Fruit fly (Drosophila melanogaster): ENCODE data around the gene CG13625.

The CG13625 gene

dm6 chr3R:24598549-24599204, 13.7 kb upstream of the CG13625 start:
- TF ChIP-seq tj (GFP tag; optimal IDR thresholded peaks at IDR 0.05) (peak; percentile 1), pad (GFP tag; optimal IDR thresholded peaks at IDR 0.05) (no peak), cnc (optimal IDR thresholded peaks at IDR 0.05) (no peak)

- TF ChIP-seq Mnt (GFP tag; optimal IDR thresholded peaks at IDR 0.05) (no peak), CG7045 (GFP tag; optimal IDR thresholded peaks at IDR 0.05) (no peak), CG33017 (tag; optimal IDR thresholded peaks at IDR 0.05) (no peak), cic (GFP tag; optimal IDR thresholded peaks at IDR 0.05) (peak; percentile 48)
These were observed 11.9 kb upstream of the CG13625 start for dm6 chr3R:24596881-24597280.

dm6 chr3R:24595330-24596114, 10.6 kb upstream of the CG13625 start:
- TF ChIP-seq CG7101 (tag; optimal IDR thresholded peaks at IDR 0.05) (no peak), kay (GFP tag; ENCODE audit: borderline replicate concordance) (peak; percentile 53)

- TF ChIP-seq CG1620 (GFP tag; optimal IDR thresholded peaks at IDR 0.05): no peak
- TF ChIP-seq Mnt (GFP tag; optimal IDR thresholded peaks at IDR 0.05): no peak
- TF ChIP-seq cnc (optimal IDR thresholded peaks at IDR 0.05): no peak
- TF ChIP-seq cic (GFP tag; optimal IDR thresholded peaks at IDR 0.05): no peak
- TF ChIP-seq Crg-1 (GFP tag; optimal IDR thresholded peaks at IDR 0.05): no peak
- TF ChIP-seq kay (GFP tag; ENCODE audit: borderline replicate concordance): no peak
- no peak for TF ChIP-seq ovo (GFP tag; optimal IDR thresholded peaks at IDR 0.05)
- no peak for TF ChIP-seq CG14711 (tag; optimal IDR thresholded peaks at IDR 0.05)
- no peak for TF ChIP-seq pad (GFP tag; optimal IDR thresholded peaks at IDR 0.05)
- no peak for TF ChIP-seq bab1 (GFP tag; optimal IDR thresholded peaks at IDR 0.05)
- no peak for TF ChIP-seq CG7045 (GFP tag; optimal IDR thresholded peaks at IDR 0.05)
- no peak for TF ChIP-seq Hr96 (GFP tag; optimal IDR thresholded peaks at IDR 0.05)
- TF ChIP-seq toe (GFP tag; optimal IDR thresholded peaks at IDR 0.05): no peak
- TF ChIP-seq tj (GFP tag; optimal IDR thresholded peaks at IDR 0.05): no peak
These were observed 8.8 kb upstream of the CG13625 start for dm6 chr3R:24593733-24594132.

- no peak for TF ChIP-seq CG33017 (tag; optimal IDR thresholded peaks at IDR 0.05)
- TF ChIP-seq Crg-1 (GFP tag; optimal IDR thresholded peaks at IDR 0.05): no peak
- no peak for TF ChIP-seq tj (GFP tag; optimal IDR thresholded peaks at IDR 0.05)
- no peak for TF ChIP-seq Hr96 (GFP tag; optimal IDR thresholded peaks at IDR 0.05)
- TF ChIP-seq CG1620 (GFP tag; optimal IDR thresholded peaks at IDR 0.05): no peak
- no peak for TF ChIP-seq Mnt (GFP tag; optimal IDR thresholded peaks at IDR 0.05)
- no peak for TF ChIP-seq CG14711 (tag; optimal IDR thresholded peaks at IDR 0.05)
- TF ChIP-seq CG7045 (GFP tag; optimal IDR thresholded peaks at IDR 0.05): no peak
- no peak for TF ChIP-seq Clk (GFP tag; optimal IDR thresholded peaks at IDR 0.05)
- no peak for TF ChIP-seq CG11617 (GFP tag; optimal IDR thresholded peaks at IDR 0.05)
- TF ChIP-seq CG7101 (tag; optimal IDR thresholded peaks at IDR 0.05): no peak
- no peak for TF ChIP-seq pad (GFP tag; optimal IDR thresholded peaks at IDR 0.05)
- no peak for TF ChIP-seq bab1 (GFP tag; optimal IDR thresholded peaks at IDR 0.05)
These were observed 5.3 kb upstream of the CG13625 start for dm6 chr3R:24590276-24590675.

- no peak for TF ChIP-seq Clk (GFP tag; optimal IDR thresholded peaks at IDR 0.05)
- TF ChIP-seq bab1 (GFP tag; optimal IDR thresholded peaks at IDR 0.05): peak; percentile 35
- no peak for TF ChIP-seq CG7101 (tag; optimal IDR thresholded peaks at IDR 0.05)
- no peak for TF ChIP-seq toe (GFP tag; optimal IDR thresholded peaks at IDR 0.05)
- peak; percentile 19 for TF ChIP-seq CG11617 (GFP tag; optimal IDR thresholded peaks at IDR 0.05)
- TF ChIP-seq cnc (optimal IDR thresholded peaks at IDR 0.05): no peak
- peak; percentile 21 for TF ChIP-seq Mnt (GFP tag; optimal IDR thresholded peaks at IDR 0.05)
- TF ChIP-seq tj (GFP tag; optimal IDR thresholded peaks at IDR 0.05): peak; percentile 35
- TF ChIP-seq ovo (GFP tag; optimal IDR thresholded peaks at IDR 0.05): peak; percentile 15
- peak; percentile 50 for TF ChIP-seq cic (GFP tag; optimal IDR thresholded peaks at IDR 0.05)
- TF ChIP-seq CG1620 (GFP tag; optimal IDR thresholded peaks at IDR 0.05): no peak
- TF ChIP-seq Crg-1 (GFP tag; optimal IDR thresholded peaks at IDR 0.05): no peak
- no peak for TF ChIP-seq Hr96 (GFP tag; optimal IDR thresholded peaks at IDR 0.05)
- no peak for TF ChIP-seq CG14711 (tag; optimal IDR thresholded peaks at IDR 0.05)
- no peak for TF ChIP-seq CG12768 (GFP tag; optimal IDR thresholded peaks at IDR 0.05)
- no peak for TF ChIP-seq CG7045 (GFP tag; optimal IDR thresholded peaks at IDR 0.05)
- TF ChIP-seq pad (GFP tag; optimal IDR thresholded peaks at IDR 0.05): no peak
- no peak for TF ChIP-seq kay (GFP tag; ENCODE audit: borderline replicate concordance)
- TF ChIP-seq CG33017 (tag; optimal IDR thresholded peaks at IDR 0.05): no peak
- TF ChIP-seq CG5204 (GFP tag; optimal IDR thresholded peaks at IDR 0.05): no peak
These were observed 4.1 kb upstream of the CG13625 start for dm6 chr3R:24588829-24589638.
